Fruit fly (Drosophila melanogaster): ENCODE results near the gene Pura.

DNA sequence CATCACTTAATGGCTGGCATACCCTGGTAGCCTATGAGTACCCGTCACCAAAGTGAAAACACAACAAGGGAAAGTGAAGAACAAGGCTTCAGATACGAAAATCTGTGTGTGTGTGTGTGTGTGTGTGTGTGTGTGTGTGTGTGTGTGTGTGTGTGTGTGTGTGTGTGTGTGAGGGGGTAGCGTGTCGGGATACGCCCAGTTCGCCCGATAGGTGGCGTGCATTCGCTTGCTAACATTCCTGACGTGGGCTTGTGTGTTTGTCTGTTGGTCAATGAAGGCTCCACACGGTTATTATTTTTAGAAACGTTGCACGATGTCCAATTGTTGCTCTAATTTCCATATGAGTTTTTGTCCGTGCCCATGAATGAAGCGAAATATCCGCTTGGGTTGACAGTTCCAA, 32.3 kb upstream of the Pura start:
- TF ChIP-seq OdsH (GFP tag; optimal IDR thresholded peaks at IDR 0.05) (no peak), pan (optimal IDR thresholded peaks at IDR 0.05) (no peak), GATAd (GFP tag; optimal IDR thresholded peaks at IDR 0.05) (no peak), Dfd (GFP tag; optimal IDR thresholded peaks at IDR 0.05) (no peak), psq (GFP tag; optimal IDR thresholded peaks at IDR 0.05) (no peak), sv (GFP tag; optimal IDR thresholded peaks at IDR 0.05) (no peak), lola (GFP tag; optimal IDR thresholded peaks at IDR 0.05) (no peak), fru (GFP tag; optimal IDR thresholded peaks at IDR 0.05) (no peak), Mio (GFP tag; optimal IDR thresholded peaks at IDR 0.05) (no peak), Myc (optimal IDR thresholded peaks at IDR 0.05) (no peak), br (GFP tag; optimal IDR thresholded peaks at IDR 0.05) (no peak), Dif (GFP tag; optimal IDR thresholded peaks at IDR 0.05; ENCODE audit: partially characterized antibody) (no peak)

All from whole organism, wandering third instar larva.